Fruit fly (Drosophila melanogaster): ENCODE data around the gene CG42249.
A peak's percentile ranks its signal among the peaks of the same experiment; 100 is the strongest.

The CG42249 gene

DNA sequence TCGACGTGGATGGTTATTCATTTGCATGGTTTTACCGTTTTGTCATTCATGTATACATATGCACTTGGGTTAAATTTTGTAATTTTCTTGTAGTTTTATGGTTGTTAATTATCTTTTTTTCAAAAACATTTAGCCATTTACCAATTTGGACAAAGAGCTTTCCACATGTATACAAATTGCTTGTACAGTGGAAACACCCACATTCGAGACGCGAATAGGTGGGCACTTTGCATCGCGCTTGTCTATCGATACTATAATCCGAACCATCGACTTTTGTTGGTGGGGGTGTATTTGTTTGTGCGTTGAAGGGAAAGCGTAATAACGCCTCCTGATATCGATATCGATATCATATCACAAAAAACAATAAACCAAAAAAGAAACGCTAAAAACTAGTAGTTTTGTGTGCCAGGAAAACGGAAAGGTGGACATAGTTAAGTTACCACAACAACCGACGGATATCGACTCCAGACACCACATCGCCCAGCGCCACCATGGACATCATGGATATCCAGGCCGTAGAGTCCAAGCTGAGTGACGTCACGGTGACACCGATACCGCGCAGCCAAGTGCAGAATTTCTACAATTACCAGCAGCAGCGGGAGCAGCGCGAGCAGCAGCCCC, 41.6 kb downstream of the CG42249 start, which contains the start of gene CDK2AP1 (continued):
- peak; percentile 77 for TF ChIP-seq CG16813 (GFP tag; IDR thresholded peaks at IDR 0.05; ENCODE audit: partially characterized antibody)
- TF ChIP-seq nmo (GFP tag; optimal IDR thresholded peaks at IDR 0.05): peak; percentile 36
- TF ChIP-seq Bgb (GFP tag; IDR thresholded peaks at IDR 0.05; ENCODE audit: partially characterized antibody): peak; percentile 70
- TF ChIP-seq vvl (GFP tag; IDR thresholded peaks at IDR 0.05): peak; percentile 63
- no peak for TF ChIP-seq CG4360 (GFP tag; IDR thresholded peaks at IDR 0.05)
- no peak for TF ChIP-seq CG11695 (GFP tag; IDR thresholded peaks at IDR 0.05)
- peak; percentile 22 for TF ChIP-seq CG3163 (GFP tag; optimal IDR thresholded peaks at IDR 0.05)
- no peak for TF ChIP-seq al (GFP tag; IDR thresholded peaks at IDR 0.05)
- TF ChIP-seq CG7372 (GFP tag; IDR thresholded peaks at IDR 0.05): no peak
- TF ChIP-seq luna (GFP tag; optimal IDR thresholded peaks at IDR 0.05): no peak
- TF ChIP-seq salm (tag; optimal IDR thresholded peaks at IDR 0.05): no peak
- no peak for TF ChIP-seq zfh1 (GFP tag; IDR thresholded peaks at IDR 0.05)
- TF ChIP-seq CG2678 (tag; optimal IDR thresholded peaks at IDR 0.05): peak; percentile 35
- TF ChIP-seq Poxn (GFP tag; IDR thresholded peaks at IDR 0.05): no peak
- TF ChIP-seq MBD-R2 (GFP tag; IDR thresholded peaks at IDR 0.05): peak; percentile 41; the same call in 1 of the 2 replicates
- no peak for TF ChIP-seq vfl (GFP tag; optimal IDR thresholded peaks at IDR 0.05)
- TF ChIP-seq CrebB (tag; optimal IDR thresholded peaks at IDR 0.05): no peak
- no peak for TF ChIP-seq Trl (optimal IDR thresholded peaks at IDR 0.05)
- no peak for TF ChIP-seq Trl (GFP tag; optimal IDR thresholded peaks at IDR 0.05)
- TF ChIP-seq CG1832 (GFP tag; optimal IDR thresholded peaks at IDR 0.05): no peak
- peak; percentile 25 for TF ChIP-seq zen (tag; optimal IDR thresholded peaks at IDR 0.05)
- TF ChIP-seq gcm (GFP tag; optimal IDR thresholded peaks at IDR 0.05): no peak
- no peak for TF ChIP-seq CG1647 (GFP tag; optimal IDR thresholded peaks at IDR 0.05)
- no peak for TF ChIP-seq CG11247 (GFP tag; IDR thresholded peaks at IDR 0.05)
- TF ChIP-seq br (optimal IDR thresholded peaks at IDR 0.05): no peak
- peak; percentile 40 for TF ChIP-seq zfh2 (GFP tag; optimal IDR thresholded peaks at IDR 0.05)
- TF ChIP-seq Med (GFP tag): peak; percentile 79
- peak; percentile 60 for TF ChIP-seq mam (GFP tag; optimal IDR thresholded peaks at IDR 0.05)
- no peak for TF ChIP-seq CG4854 (GFP tag; optimal IDR thresholded peaks at IDR 0.05)
- no peak for TF ChIP-seq CkIIα-i1 (GFP tag; IDR thresholded peaks at IDR 0.05)
- TF ChIP-seq Dip2 (GFP tag; IDR thresholded peaks at IDR 0.05): no peak
- peak; percentile 89 for TF ChIP-seq Dref (GFP tag; IDR thresholded peaks at IDR 0.05)
- no peak for TF ChIP-seq odd (GFP tag; optimal IDR thresholded peaks at IDR 0.05)
- no peak for TF ChIP-seq CG34376 (GFP tag; optimal IDR thresholded peaks at IDR 0.05)
- TF ChIP-seq ac (GFP tag; optimal IDR thresholded peaks at IDR 0.05): no peak
- TF ChIP-seq jigr1 (GFP tag; IDR thresholded peaks at IDR 0.05): no peak
- TF ChIP-seq CG3281 (GFP tag; optimal IDR thresholded peaks at IDR 0.05): no peak
- TF ChIP-seq CG6175 (GFP tag; IDR thresholded peaks at IDR 0.05): no peak
- TF ChIP-seq Blimp-1 (GFP tag; optimal IDR thresholded peaks at IDR 0.05): peak; percentile 8
- TF ChIP-seq unpg (GFP tag; optimal IDR thresholded peaks at IDR 0.05): peak; percentile 24
- peak; percentile 32 for TF ChIP-seq Ptx1 (GFP tag; IDR thresholded peaks at IDR 0.05)
- no peak for TF ChIP-seq CG7745 (tag; optimal IDR thresholded peaks at IDR 0.05)
- no peak for TF ChIP-seq Jarid2 (GFP tag; optimal IDR thresholded peaks at IDR 0.05)
- no peak for TF ChIP-seq scrt (GFP tag; optimal IDR thresholded peaks at IDR 0.05)
- no peak for TF ChIP-seq lab (GFP tag; optimal IDR thresholded peaks at IDR 0.05)
- TF ChIP-seq onecut (GFP tag; IDR thresholded peaks at IDR 0.05): peak; percentile 15; the same call in 1 of the 2 replicates
- no peak for TF ChIP-seq CG34422 (GFP tag; IDR thresholded peaks at IDR 0.05)
- no peak for TF ChIP-seq BtbVII (GFP tag; optimal IDR thresholded peaks at IDR 0.05)
- TF ChIP-seq CG17829 (tag; optimal IDR thresholded peaks at IDR 0.05): peak; percentile 32
- TF ChIP-seq CG2120 (GFP tag; optimal IDR thresholded peaks at IDR 0.05): peak; percentile 32
- peak; percentile 19 for TF ChIP-seq Sin3A (optimal IDR thresholded peaks at IDR 0.05)
- TF ChIP-seq Atf-2 (GFP tag; optimal IDR thresholded peaks at IDR 0.05): peak; percentile 18

Measured in whole organism, embryonic.